Worm (Caenorhabditis elegans) whole organism, young adult: ENCODE results near the gene ZC190.8.

Source experiments
- B0261.1 ChIP-seq: sonication (generic microtip); optimal IDR thresholded peaks from 2 replicates; lab custom pipeline; 2016; ENCODE audit warnings: mild to moderate bottlenecking, missing genetic modification characterization, moderate library complexity, missing compliant biosample characterization
- F37B4.10 ChIP-seq: fragments of 200-800 bp; sonication (Bioruptor generic); IDR thresholded peaks from 2 replicates; pipeline ENCODE4 v1.3.6; 2022; ENCODE audit warnings: missing genetic modification characterization, missing compliant biosample characterization
- F49E8.2 ChIP-seq: sonication (generic microtip); optimal IDR thresholded peaks from 3 replicates; lab custom pipeline; 2017; ENCODE audit warnings: missing genetic modification characterization, mild to moderate bottlenecking, missing compliant biosample characterization, antibody characterized with exemption, moderate library complexity; ENCODE audit not compliant: insufficient read depth
- ama-1 ChIP-seq, 3 experiments: fragments of 150-350 bp in 1 of 3; sonication (generic microtip) in 2 of 3; optimal IDR thresholded peaks; 2 replicates each; lab custom pipeline; 2014 to 2018; ENCODE audit warnings: missing biosample characterization in 2 of 3, missing genetic modification characterization in 2 of 3, missing genetic modification reagents in 2 of 3
- atf-7 ChIP-seq: sonication (generic microtip); optimal IDR thresholded peaks from 2 replicates; lab custom pipeline; 2017; ENCODE audit warnings: mild to moderate bottlenecking, missing genetic modification characterization, missing compliant biosample characterization
- bed-2 ChIP-seq: fragments of 200-800 bp; sonication (Bioruptor generic); IDR thresholded peaks from 2 replicates; pipeline ENCODE4 v1.3.6; 2022; ENCODE audit warnings: missing genetic modification reagents, missing genetic modification characterization, missing compliant biosample characterization
- fkh-3 ChIP-seq: sonication (generic microtip); optimal IDR thresholded peaks from 2 replicates; lab custom pipeline; 2016; ENCODE audit warnings: mild to moderate bottlenecking, missing genetic modification characterization, missing compliant biosample characterization
- mes-4 ChIP-seq: sonication (generic microtip); optimal IDR thresholded peaks from 2 replicates; lab custom pipeline; 2016; ENCODE audit warnings: missing genotype, missing genetic modification characterization, missing compliant biosample characterization
- nhr-90 ChIP-seq: sonication (generic microtip); optimal IDR thresholded peaks from 2 replicates; lab custom pipeline; 2016; ENCODE audit warnings: missing genotype, mild to moderate bottlenecking, missing genetic modification characterization, missing compliant biosample characterization

DNA sequence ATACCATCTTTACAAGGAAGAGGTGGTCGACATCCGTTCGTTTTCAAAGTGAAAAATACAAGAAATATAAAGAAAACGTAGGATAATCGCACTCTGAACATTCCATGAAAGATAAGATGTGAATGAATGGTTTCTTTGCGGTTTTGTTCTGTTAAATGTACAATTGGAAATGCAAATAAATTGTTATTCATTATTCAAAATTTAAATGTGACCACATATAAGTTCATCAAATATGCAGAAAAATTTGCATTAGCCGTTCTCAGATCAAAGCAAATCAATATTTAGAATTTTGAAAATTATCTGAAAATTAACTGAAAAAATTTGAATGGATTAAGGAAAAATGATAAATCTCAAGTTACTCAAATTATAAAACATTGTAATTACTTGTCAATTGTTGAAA lies 24.3 kb upstream of the ZC190.8 start, which contains the start of gene ZC178.2:
- TF ChIP-seq F37B4.10 (GFP tag; lab: Robert Waterston, UW): no peak
- no peak for TF ChIP-seq ama-1 (optimal IDR thresholded peaks at IDR 0.05; lab: Kevin White, UChicago)
- TF ChIP-seq ama-1 (GFP tag; optimal IDR thresholded peaks at IDR 0.05; lab: Kevin White, UChicago): no peak
- TF ChIP-seq mes-4 (tag; lab: Kevin White, UChicago): no peak
- no peak for TF ChIP-seq nhr-90 (tag; lab: Kevin White, UChicago)
- TF ChIP-seq atf-7 (tag; lab: Kevin White, UChicago): no peak
- TF ChIP-seq F49E8.2 (tag; lab: Kevin White, UChicago): no peak
- TF ChIP-seq bed-2 (GFP tag; lab: Robert Waterston, UW): no peak
- no peak for TF ChIP-seq B0261.1 (tag; lab: Kevin White, UChicago)
- no peak for TF ChIP-seq fkh-3
